Fruit fly (Drosophila melanogaster) whole organism: ENCODE results near the gene Mp.

ENCODE experiments used
- Dll ChIP-seq: fragments of >200 bp; optimal IDR thresholded peaks from 2 replicates; lab custom pipeline; 2017
- pan ChIP-seq: fragments of >200 bp; optimal IDR thresholded peaks from 2 replicates; lab custom pipeline; 2017

DNA sequence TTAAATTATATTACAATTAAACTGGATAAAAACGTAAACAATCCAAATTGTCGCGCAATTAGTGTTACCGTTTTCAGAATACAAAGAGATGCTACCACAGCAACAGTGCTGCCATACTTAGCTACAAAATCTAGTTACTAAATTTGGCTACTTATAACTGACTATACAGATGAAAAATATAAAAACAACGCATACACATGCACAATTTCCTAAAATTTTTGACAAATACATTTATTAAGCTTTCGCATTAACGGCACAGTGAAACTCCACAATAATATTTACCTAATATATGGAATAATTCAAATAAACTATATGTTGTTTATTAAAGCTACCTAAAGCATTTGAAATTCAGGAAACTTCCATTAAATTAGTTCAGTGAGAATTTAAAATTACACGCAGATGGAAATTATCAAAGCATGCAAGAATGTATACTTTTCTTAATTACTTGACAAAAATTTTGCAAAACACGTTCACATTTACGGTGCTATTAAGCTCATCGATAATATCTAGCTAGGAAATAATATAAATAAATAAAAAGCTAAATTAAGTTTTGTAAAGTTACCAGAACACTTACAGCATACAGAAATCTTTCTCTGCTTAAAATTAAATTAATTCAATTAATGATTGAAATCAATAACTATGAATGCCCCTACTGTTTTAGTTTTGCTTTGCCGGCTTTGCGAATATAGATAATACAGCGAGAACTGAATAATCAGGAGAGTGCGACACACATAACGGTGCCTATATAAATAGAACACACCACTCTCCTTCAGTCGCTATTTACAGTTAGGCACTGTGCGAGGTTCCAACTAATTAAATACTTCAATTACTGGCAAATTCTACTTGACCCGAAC is 29.5 kb upstream of the Mp start, which contains the start of the genes Mis12 and CG9953:
- TF ChIP-seq Dll (lab: Kevin White, UChicago) = no peak
- TF ChIP-seq pan (lab: Kevin White, UChicago) = no peak
